Worm (Caenorhabditis elegans) whole organism, L3 larva: Measurements from ENCODE around the gene ifa-4.

Experiments used
- R02D3.7 ChIP-seq: fragments of 150-350 bp; optimal IDR thresholded peaks from 2 replicates; lab custom pipeline; 2014; ENCODE audit warnings: missing biosample characterization, missing genetic modification characterization
- ZK546.5 ChIP-seq: sonication (generic microtip); optimal IDR thresholded peaks from 2 replicates; lab custom pipeline; 2017; ENCODE audit warnings: missing biosample characterization, missing genetic modification characterization
- ama-1 ChIP-seq: fragments of 150-350 bp; optimal IDR thresholded peaks from 2 replicates; lab custom pipeline; 2018
- ceh-16 ChIP-seq: sonication (generic microtip); optimal IDR thresholded peaks from 2 replicates; lab custom pipeline; 2017; ENCODE audit warnings: missing biosample characterization, missing genetic modification characterization
- ceh-28 ChIP-seq: fragments of 150-350 bp; optimal IDR thresholded peaks from 2 replicates; lab custom pipeline; 2014; ENCODE audit warnings: missing biosample characterization, missing genetic modification reagents, missing genetic modification characterization
- ceh-9 ChIP-seq: sonication (generic microtip); optimal IDR thresholded peaks from 2 replicates; lab custom pipeline; 2018; ENCODE audit warnings: missing biosample characterization, missing genetic modification characterization
- daf-12 ChIP-seq: fragments of 150-350 bp; optimal IDR thresholded peaks from 2 replicates; lab custom pipeline; 2014; ENCODE audit warnings: missing biosample characterization, missing genetic modification reagents, missing genetic modification characterization
- egl-27 ChIP-seq: sonication (generic microtip); optimal IDR thresholded peaks from 4 replicates; lab custom pipeline; 2017; ENCODE audit warnings: missing biosample characterization, missing genetic modification reagents, missing genetic modification characterization
- egl-5 ChIP-seq: fragments of 150-350 bp; optimal IDR thresholded peaks from 2 replicates; lab custom pipeline; 2017; ENCODE audit warnings: missing biosample characterization, missing genetic modification reagents, missing genetic modification characterization, inconsistent platforms
- elt-2 ChIP-seq: sonication (generic microtip); optimal IDR thresholded peaks from 2 replicates; lab custom pipeline; 2016; ENCODE audit warnings: missing genetic modification reagents, mild to moderate bottlenecking, missing genetic modification characterization, missing compliant biosample characterization
- elt-3 ChIP-seq, 3 experiments: fragments of 150-350 bp in 1 of 3; sonication (generic microtip) in 2 of 3; optimal IDR thresholded peaks; 2 replicates in 2 of 3; 4 replicates in 1 of 3; lab custom pipeline; 2014 to 2017; ENCODE audit warnings: missing biosample characterization in 3 of 3, missing genetic modification characterization in 3 of 3
- eor-1 ChIP-seq, 2 experiments: fragments of 150-350 bp; optimal IDR thresholded peaks; 2 replicates each; lab custom pipeline; 2014 to 2018; ENCODE audit warnings: missing biosample characterization in 2 of 2, missing genetic modification characterization in 2 of 2
- fkh-10 ChIP-seq: sonication (generic microtip); optimal IDR thresholded peaks from 2 replicates; lab custom pipeline; 2017; ENCODE audit warnings: missing biosample characterization, missing genetic modification reagents, missing genetic modification characterization
- fkh-2 ChIP-seq: fragments of 150-350 bp; optimal IDR thresholded peaks from 2 replicates; lab custom pipeline; 2014; ENCODE audit warnings: missing biosample characterization, missing genetic modification reagents, missing genetic modification characterization
- fos-1 ChIP-seq: fragments of 150-350 bp; optimal IDR thresholded peaks from 2 replicates; lab custom pipeline; 2014; ENCODE audit warnings: missing biosample characterization, missing genetic modification characterization
- hmg-11 ChIP-seq: sonication (generic microtip); optimal IDR thresholded peaks from 2 replicates; lab custom pipeline; 2016; ENCODE audit warnings: missing genetic modification characterization, missing compliant biosample characterization
- lin-15B ChIP-seq: fragments of 150-350 bp; optimal IDR thresholded peaks from 2 replicates; lab custom pipeline; 2014; ENCODE audit warnings: missing biosample characterization, missing genetic modification characterization
- lin-39 ChIP-seq: fragments of 150-350 bp; optimal IDR thresholded peaks from 2 replicates; lab custom pipeline; 2018; ENCODE audit warnings: missing biosample characterization, missing genetic modification reagents, missing genetic modification characterization
- lsy-12 ChIP-seq: sonication (generic microtip); optimal IDR thresholded peaks from 2 replicates; lab custom pipeline; 2016; ENCODE audit warnings: mild to moderate bottlenecking, missing genetic modification characterization, missing compliant biosample characterization
- mml-1 ChIP-seq: fragments of 150-350 bp; sonication (generic microtip); optimal IDR thresholded peaks from 3 replicates; lab custom pipeline; 2014; ENCODE audit warnings: missing biosample characterization, missing genetic modification characterization
- nfya-1 ChIP-seq: sonication (generic microtip); optimal IDR thresholded peaks from 2 replicates; lab custom pipeline; 2017; ENCODE audit warnings: missing genetic modification characterization, mild to moderate bottlenecking, missing compliant biosample characterization, antibody characterized with exemption, moderate library complexity; ENCODE audit not compliant: insufficient read depth
- nhr-11 ChIP-seq: fragments of 150-350 bp; optimal IDR thresholded peaks from 2 replicates; lab custom pipeline; 2014; ENCODE audit warnings: missing biosample characterization, missing genetic modification characterization
- nhr-12 ChIP-seq: fragments of 150-350 bp; optimal IDR thresholded peaks from 2 replicates; lab custom pipeline; 2014; ENCODE audit warnings: missing biosample characterization, missing genetic modification characterization
- nhr-25 ChIP-seq: sonication (generic microtip); optimal IDR thresholded peaks from 2 replicates; lab custom pipeline; 2017; ENCODE audit warnings: missing biosample characterization, missing genetic modification characterization
- nhr-28 ChIP-seq: fragments of 150-350 bp; optimal IDR thresholded peaks from 2 replicates; lab custom pipeline; 2014; ENCODE audit warnings: missing biosample characterization, missing genetic modification characterization
- nhr-43 ChIP-seq: sonication (generic microtip); optimal IDR thresholded peaks from 2 replicates; lab custom pipeline; 2016; ENCODE audit warnings: mild to moderate bottlenecking, missing genetic modification characterization, missing compliant biosample characterization; ENCODE audit not compliant: poor library complexity, severe bottlenecking
- nhr-67 ChIP-seq: fragments of 150-350 bp; optimal IDR thresholded peaks from 2 replicates; lab custom pipeline; 2014; ENCODE audit warnings: missing biosample characterization, missing genetic modification characterization
- nhr-76 ChIP-seq: fragments of 150-350 bp; sonication (generic microtip); optimal IDR thresholded peaks from 5 replicates; lab custom pipeline; 2014; ENCODE audit warnings: missing biosample characterization, missing genetic modification characterization
- pha-4 ChIP-seq: fragments of 150-350 bp; optimal IDR thresholded peaks from 2 replicates; lab custom pipeline; 2014; ENCODE audit warnings: missing biosample characterization, missing genetic modification reagents, missing genetic modification characterization
- pqm-1 ChIP-seq: fragments of 150-350 bp; optimal IDR thresholded peaks from 2 replicates; lab custom pipeline; 2017; ENCODE audit warnings: missing biosample characterization, missing genetic modification characterization, inconsistent platforms
- sea-2 ChIP-seq: fragments of 150-350 bp; sonication (generic microtip); optimal IDR thresholded peaks from 4 replicates; lab custom pipeline; 2014; ENCODE audit warnings: missing biosample characterization, missing genetic modification reagents, missing genetic modification characterization
- snpc-4 ChIP-seq: fragments of 150-350 bp; optimal IDR thresholded peaks from 2 replicates; lab custom pipeline; 2014; ENCODE audit warnings: missing biosample characterization, missing genetic modification characterization
- unc-62 ChIP-seq: fragments of 150-350 bp; sonication (generic microtip); optimal IDR thresholded peaks from 4 replicates; lab custom pipeline; 2014; ENCODE audit warnings: missing biosample characterization, missing genetic modification reagents, missing genetic modification characterization
- zag-1 ChIP-seq: fragments of 150-350 bp; optimal IDR thresholded peaks from 2 replicates; lab custom pipeline; 2014; ENCODE audit warnings: missing biosample characterization, missing genetic modification characterization
- ztf-4 ChIP-seq: fragments of 150-350 bp; optimal IDR thresholded peaks from 2 replicates; lab custom pipeline; 2014; ENCODE audit warnings: missing biosample characterization, missing genetic modification characterization

ifa-4 gene

DNA sequence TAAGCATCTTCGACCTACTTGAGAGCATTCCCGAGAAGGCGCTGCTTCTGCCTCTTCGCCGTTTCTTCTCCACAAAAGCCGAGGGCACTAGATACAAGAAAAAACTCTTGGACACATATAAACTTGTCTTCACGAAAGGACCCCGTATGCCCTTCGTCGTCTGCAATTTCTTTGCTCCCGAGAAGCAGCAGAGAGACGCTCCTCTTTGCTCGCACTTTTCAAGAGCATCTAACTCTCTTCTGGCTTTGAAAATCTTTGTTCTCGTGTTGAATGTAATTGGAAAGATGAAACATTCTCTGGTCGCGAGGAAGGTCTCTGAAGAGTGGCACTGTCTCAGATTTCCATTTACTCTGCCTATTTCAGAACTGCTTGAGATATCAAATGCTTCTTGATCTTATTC, 23.2 kb upstream of the ifa-4 start:
- TF ChIP-seq fkh-10 (GFP tag; lab: Kevin White, UChicago) (peak; percentile 54), elt-2 (tag; lab: Kevin White, UChicago) (no peak)
- TF ChIP-seq, all 47 proteins: peak for 1

DNA sequence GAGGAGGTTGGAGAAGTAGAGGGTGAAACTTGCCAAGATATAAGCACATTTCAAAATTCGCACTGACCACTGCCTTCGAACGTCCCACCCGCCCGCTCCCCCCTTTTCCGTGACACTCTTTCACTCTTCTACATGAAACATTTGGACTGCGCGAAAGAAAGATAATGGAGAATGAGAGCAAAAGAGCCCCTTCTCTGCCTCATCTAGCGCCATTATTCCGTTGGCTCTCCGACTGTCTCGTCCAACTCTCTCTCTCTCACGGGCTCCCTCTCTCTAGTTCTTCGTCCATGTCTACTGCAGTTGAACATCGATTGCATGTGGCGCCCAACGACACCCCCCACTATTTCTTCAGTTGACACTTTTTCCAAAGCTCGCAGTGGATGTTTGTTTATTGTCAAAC, 17.2 kb upstream of the ifa-4 start:
- peak; percentile 52 for TF ChIP-seq hmg-11 (tag; lab: Kevin White, UChicago)
- TF ChIP-seq lin-39 (tag; lab: Kevin White, UChicago): peak; percentile 86
- peak; percentile 49 for TF ChIP-seq nfya-1 (tag; lab: Kevin White, UChicago)
- TF ChIP-seq R02D3.7: no peak

DNA sequence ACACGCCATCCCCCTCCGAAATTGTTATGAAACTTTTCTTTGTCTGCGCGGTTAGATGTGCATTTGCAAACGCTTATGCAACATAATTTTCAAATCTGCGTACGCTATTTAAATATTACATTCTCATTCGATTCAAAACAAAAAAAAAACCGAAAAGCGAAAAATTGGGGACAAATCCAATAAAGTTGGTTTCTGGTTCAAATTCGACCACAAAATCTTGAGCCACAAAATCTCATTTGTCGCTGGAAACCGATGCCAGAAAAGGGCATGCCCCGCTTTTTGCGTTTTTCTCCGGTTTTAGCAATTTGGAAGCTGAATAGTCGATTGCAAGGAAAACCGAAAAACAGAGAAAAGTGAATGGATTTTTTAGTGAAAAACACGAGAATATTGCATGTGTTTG, 16.2 kb upstream of the ifa-4 start:
- no peak for TF ChIP-seq nhr-12 (tag; lab: Kevin White, UChicago)
- TF ChIP-seq lin-39 (tag; lab: Kevin White, UChicago): no peak
- no peak for TF ChIP-seq ceh-28 (tag; lab: Kevin White, UChicago)
- no peak for TF ChIP-seq daf-12 (tag; lab: Kevin White, UChicago)

- TF ChIP-seq nhr-25 (no peak), ztf-4 (tag; lab: Kevin White, UChicago) (no peak), pqm-1 (tag; lab: Kevin White, UChicago) (no peak), egl-5 (tag; lab: Kevin White, UChicago) (no peak), lin-39 (tag; lab: Kevin White, UChicago) (no peak), nhr-12 (tag; lab: Kevin White, UChicago) (no peak), nhr-76 (tag; lab: Kevin White, UChicago) (no peak), unc-62 (GFP tag; lab: Kevin White, UChicago) (no peak), nhr-11 (tag; lab: Kevin White, UChicago) (no peak), pha-4 (tag; lab: Kevin White, UChicago) (no peak), mml-1 (tag; lab: Kevin White, UChicago) (no peak), zag-1 (tag; lab: Kevin White, UChicago) (no peak), ceh-28 (tag; lab: Kevin White, UChicago) (no peak), ama-1 (lab: Kevin White, UChicago) (no peak), fos-1 (tag; lab: Kevin White, UChicago) (no peak), snpc-4 (tag; lab: Kevin White, UChicago) (no peak), elt-2 (tag; lab: Kevin White, UChicago) (no peak), ceh-9 (no peak), egl-27 (tag; lab: Kevin White, UChicago) (no peak)
These were observed 13.9 kb upstream of the ifa-4 start, which contains the start of gene mct-4 for ce11 chrX:4929657-4930056. mct-4 (minus strand) TSS chrX:4929757.

ce11 chrX:4928118-4928517, 12.3 kb upstream of the ifa-4 start:
- TF ChIP-seq ceh-28 (tag; lab: Kevin White, UChicago): no peak
- TF ChIP-seq R02D3.7: no peak
- no peak for TF ChIP-seq fos-1 (tag; lab: Kevin White, UChicago)
- TF ChIP-seq nfya-1 (tag; lab: Kevin White, UChicago): no peak
- TF ChIP-seq unc-62 (GFP tag; lab: Kevin White, UChicago): no peak
- TF ChIP-seq elt-2 (tag; lab: Kevin White, UChicago): peak; percentile 73
- TF ChIP-seq pqm-1 (tag; lab: Kevin White, UChicago): peak; percentile 35

ce11 chrX:4920942-4921540, 5.3 kb upstream of the ifa-4 start, which contains the start of gene K05B2.4:
K05B2.4 (minus strand) TSS chrX:4920992.
- TF ChIP-seq nhr-43 (tag; lab: Kevin White, UChicago) (no peak), nfya-1 (tag; lab: Kevin White, UChicago) (no peak), ZK546.5 (tag; lab: Kevin White, UChicago) (no peak), ceh-16 (tag; lab: Kevin White, UChicago) (no peak), nhr-28 (tag; lab: Kevin White, UChicago) (no peak)

- TF ChIP-seq elt-2 (tag; lab: Kevin White, UChicago) (no peak), fkh-10 (GFP tag; lab: Kevin White, UChicago) (no peak), daf-12 (tag; lab: Kevin White, UChicago) (no peak), lsy-12 (tag; lab: Kevin White, UChicago) (no peak), ceh-28 (tag; lab: Kevin White, UChicago) (no peak), ceh-9 (no peak), mml-1 (tag; lab: Kevin White, UChicago) (no peak), fkh-2 (tag; lab: Kevin White, UChicago) (no peak), lin-15B (tag; lab: Kevin White, UChicago) (no peak), eor-1 (tag; optimal IDR thresholded peaks at IDR 0.05; lab: Kevin White, UChicago) (no peak), elt-3 (tag; optimal IDR thresholded peaks at IDR 0.05; lab: Kevin White, UChicago) (no peak), ceh-16 (tag; lab: Kevin White, UChicago) (no peak), ztf-4 (tag; lab: Kevin White, UChicago) (no peak), ama-1 (lab: Kevin White, UChicago) (no peak), hmg-11 (tag; lab: Kevin White, UChicago) (no peak), nhr-67 (tag; lab: Kevin White, UChicago) (no peak), fos-1 (tag; lab: Kevin White, UChicago) (no peak), sea-2 (no peak), egl-27 (tag; lab: Kevin White, UChicago) (no peak)
These were observed 1.3 kb downstream of the ifa-4 start for ce11 chrX:4914464-4914863.
